Worm (Caenorhabditis elegans): ENCODE data around the gene skat-1.

skat-1 gene

DNA sequence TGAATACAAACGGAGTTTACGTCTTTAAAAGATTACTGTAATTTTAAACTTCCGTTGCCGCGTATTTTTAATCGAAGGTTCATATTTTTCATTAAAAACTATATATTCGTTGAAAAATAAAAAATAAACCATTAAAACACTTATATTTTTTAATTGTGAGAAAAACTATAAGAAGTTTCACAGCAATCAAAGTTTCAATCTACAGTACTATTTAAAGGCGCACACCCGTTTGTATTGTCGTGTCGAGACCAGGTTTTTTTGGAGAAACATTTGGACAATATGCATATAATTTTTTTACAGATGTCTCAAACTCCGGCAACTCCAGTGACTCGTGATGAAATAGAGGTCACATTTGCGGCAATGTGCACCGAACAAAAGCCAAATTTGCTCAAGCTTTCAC lies 22.8 kb downstream of the skat-1 start, which contains the start of gene R08D7.5:
Gene R08D7.5 (plus strand): TSS at position 301 of the 400 bp plus-strand sequence.
- TF ChIP-seq bed-3 (GFP tag; optimal IDR thresholded peaks at IDR 0.05), result no peak
- TF ChIP-seq unc-120 (tag; optimal IDR thresholded peaks at IDR 0.05; ENCODE audit: poor library complexity, severe bottlenecking), result no peak
- TF ChIP-seq unc-39 (tag; optimal IDR thresholded peaks at IDR 0.05), result no peak
- TF ChIP-seq M03D4.4 (tag; optimal IDR thresholded peaks at IDR 0.05), result no peak
- no peak for TF ChIP-seq sem-2 (GFP tag; optimal IDR thresholded peaks at IDR 0.05)
- no peak for TF ChIP-seq tbx-8 (GFP tag; optimal IDR thresholded peaks at IDR 0.05)
- TF ChIP-seq nhr-2 (tag; optimal IDR thresholded peaks at IDR 0.05), result no peak
- no peak for TF ChIP-seq cnd-1 (tag; optimal IDR thresholded peaks at IDR 0.05)
- no peak for TF ChIP-seq hlh-1 (tag; optimal IDR thresholded peaks at IDR 0.05)
- TF ChIP-seq ces-1 (GFP tag; optimal IDR thresholded peaks at IDR 0.05), result no peak

DNA sequence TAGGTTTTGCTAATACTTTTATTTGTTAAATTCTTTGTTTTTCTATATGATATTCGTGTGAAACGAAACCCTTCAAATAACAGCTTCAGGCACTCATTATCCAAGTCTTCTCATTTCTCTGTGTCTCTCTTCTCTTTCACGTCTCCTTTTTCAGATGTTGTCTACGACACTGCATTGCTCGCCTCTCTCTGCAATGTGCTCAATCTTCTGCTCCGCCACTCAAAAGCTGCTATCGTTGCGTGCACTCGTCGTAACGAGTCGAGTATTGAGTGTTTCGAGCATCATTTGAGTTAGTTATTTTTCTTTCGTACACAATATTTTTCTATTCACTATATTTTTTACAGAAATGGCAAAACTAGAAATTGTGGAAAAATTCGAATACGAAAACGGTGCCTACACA lies 23.4 kb downstream of the skat-1 start:
- TF ChIP-seq ces-1 (GFP tag; optimal IDR thresholded peaks at IDR 0.05) (peak; percentile 28), ceh-39 (tag; optimal IDR thresholded peaks at IDR 0.05) (no peak)

DNA sequence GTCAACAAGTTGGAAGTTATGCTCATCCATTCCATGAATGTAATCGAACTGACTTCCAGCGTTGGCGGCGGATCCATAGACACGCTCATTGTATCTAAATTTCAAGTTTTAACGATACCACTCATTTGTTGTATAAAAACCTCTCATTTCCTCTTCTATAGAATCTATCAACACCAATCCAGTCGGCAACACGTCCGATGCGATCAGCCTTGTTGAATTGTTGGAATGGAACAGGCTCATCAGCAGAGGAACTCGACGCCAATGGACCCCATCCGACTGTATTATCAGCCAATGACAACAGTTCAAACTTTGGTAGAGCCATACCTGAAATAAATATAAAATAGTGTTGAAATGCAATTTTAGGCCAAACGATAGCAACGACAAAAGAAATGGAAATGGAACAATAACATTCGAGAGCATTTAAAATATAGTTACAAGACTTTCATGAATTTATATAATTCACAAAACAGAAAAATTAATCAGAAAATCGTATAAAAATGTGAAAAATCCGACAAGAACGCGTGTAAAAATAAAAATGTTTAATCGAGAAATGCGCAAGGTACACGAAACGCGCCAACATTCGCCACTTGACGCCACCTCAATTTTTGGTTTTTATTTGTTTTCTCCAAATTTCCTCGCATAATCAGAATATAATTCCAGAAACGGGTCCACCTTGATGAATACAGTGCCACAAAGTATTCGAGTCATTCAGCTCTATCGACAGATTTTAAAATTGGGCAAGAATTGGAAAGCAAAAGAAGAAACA lies 25.1 kb downstream of the skat-1 start, which contains the start of the genes eif-3.D and R08D7.4:
Gene eif-3.D (minus strand): TSS at position 324 of the 766 bp plus-strand sequence.
Gene R08D7.4 (plus strand): TSS at position 638 of the 766 bp plus-strand sequence.
- no peak for TF ChIP-seq nhr-28 (tag; optimal IDR thresholded peaks at IDR 0.05)
- peak; percentile 49 for TF ChIP-seq pha-4 (tag; optimal IDR thresholded peaks at IDR 0.05)
- peak; percentile 33 for TF ChIP-seq nhr-237 (tag; optimal IDR thresholded peaks at IDR 0.05)
- TF ChIP-seq nhr-12 (tag; optimal IDR thresholded peaks at IDR 0.05), result no peak
- no peak for TF ChIP-seq sem-2 (GFP tag; optimal IDR thresholded peaks at IDR 0.05)
- TF ChIP-seq unc-120 (tag; optimal IDR thresholded peaks at IDR 0.05; ENCODE audit: poor library complexity, severe bottlenecking), result peak; percentile 37
- TF ChIP-seq blmp-1 (tag; optimal IDR thresholded peaks at IDR 0.05), result no peak
- peak; percentile 16 for TF ChIP-seq bed-3 (GFP tag; optimal IDR thresholded peaks at IDR 0.05)
- TF ChIP-seq nhr-2 (tag; optimal IDR thresholded peaks at IDR 0.05), result no peak
- TF ChIP-seq sptf-1 (tag; optimal IDR thresholded peaks at IDR 0.05), result peak; percentile 79
- TF ChIP-seq cnd-1 (tag; optimal IDR thresholded peaks at IDR 0.05), result peak; percentile 9
- TF ChIP-seq lin-13 (tag; optimal IDR thresholded peaks at IDR 0.05), result peak; percentile 31
- peak; percentile 64 for TF ChIP-seq mls-2 (tag; optimal IDR thresholded peaks at IDR 0.05)
- peak; percentile 58 for TF ChIP-seq M03D4.4 (tag; optimal IDR thresholded peaks at IDR 0.05)
- no peak for TF ChIP-seq zip-8 (tag; optimal IDR thresholded peaks at IDR 0.05)
- peak; percentile 46 for TF ChIP-seq ztf-11 (tag; optimal IDR thresholded peaks at IDR 0.05)
- peak; percentile 56 for TF ChIP-seq lsy-2 (tag; optimal IDR thresholded peaks at IDR 0.05)

DNA sequence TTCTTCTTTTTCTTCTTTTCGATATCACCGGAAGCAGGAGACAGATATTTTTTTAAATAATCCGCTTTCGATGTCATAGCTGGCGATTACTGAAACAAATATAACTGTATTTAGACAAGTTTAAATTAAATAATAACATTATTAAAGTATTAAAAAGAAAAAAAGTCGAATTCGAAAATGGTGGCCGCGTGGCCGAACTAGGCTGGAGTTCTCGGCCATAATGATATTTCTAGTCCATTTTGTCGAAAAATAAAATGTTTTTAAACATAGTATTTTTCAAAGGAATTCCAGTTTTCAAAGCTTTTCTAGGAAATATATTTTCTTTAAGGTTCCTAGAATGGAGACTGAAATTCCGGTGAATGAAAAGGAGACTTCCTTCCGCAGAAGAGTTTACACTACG lies 28.9 kb downstream of the skat-1 start, which contains the start of the genes bud-13 and rpap-2:
Gene bud-13 (minus strand): TSS at position 89 of the 400 bp plus-strand sequence.
Gene rpap-2 (plus strand): TSS at position 329 of the 400 bp plus-strand sequence.
- TF ChIP-seq unc-120 (tag; optimal IDR thresholded peaks at IDR 0.05; ENCODE audit: poor library complexity, severe bottlenecking) (no peak), drap-1 (GFP tag; optimal IDR thresholded peaks at IDR 0.05) (no peak), lin-32 (GFP tag; optimal IDR thresholded peaks at IDR 0.05) (no peak), sem-2 (GFP tag; optimal IDR thresholded peaks at IDR 0.05) (no peak), nhr-28 (tag; optimal IDR thresholded peaks at IDR 0.05) (no peak), ztf-11 (tag; optimal IDR thresholded peaks at IDR 0.05) (no peak), sptf-1 (tag; optimal IDR thresholded peaks at IDR 0.05) (no peak), snpc-4 (tag; optimal IDR thresholded peaks at IDR 0.05) (no peak), mab-5 (tag; optimal IDR thresholded peaks at IDR 0.05) (no peak), cnd-1 (tag; optimal IDR thresholded peaks at IDR 0.05) (no peak), unc-39 (tag; optimal IDR thresholded peaks at IDR 0.05) (no peak), elt-3 (tag; optimal IDR thresholded peaks at IDR 0.05) (no peak), blmp-1 (tag; optimal IDR thresholded peaks at IDR 0.05) (no peak), M03D4.4 (tag; optimal IDR thresholded peaks at IDR 0.05) (no peak), mls-2 (tag; optimal IDR thresholded peaks at IDR 0.05) (no peak)

DNA sequence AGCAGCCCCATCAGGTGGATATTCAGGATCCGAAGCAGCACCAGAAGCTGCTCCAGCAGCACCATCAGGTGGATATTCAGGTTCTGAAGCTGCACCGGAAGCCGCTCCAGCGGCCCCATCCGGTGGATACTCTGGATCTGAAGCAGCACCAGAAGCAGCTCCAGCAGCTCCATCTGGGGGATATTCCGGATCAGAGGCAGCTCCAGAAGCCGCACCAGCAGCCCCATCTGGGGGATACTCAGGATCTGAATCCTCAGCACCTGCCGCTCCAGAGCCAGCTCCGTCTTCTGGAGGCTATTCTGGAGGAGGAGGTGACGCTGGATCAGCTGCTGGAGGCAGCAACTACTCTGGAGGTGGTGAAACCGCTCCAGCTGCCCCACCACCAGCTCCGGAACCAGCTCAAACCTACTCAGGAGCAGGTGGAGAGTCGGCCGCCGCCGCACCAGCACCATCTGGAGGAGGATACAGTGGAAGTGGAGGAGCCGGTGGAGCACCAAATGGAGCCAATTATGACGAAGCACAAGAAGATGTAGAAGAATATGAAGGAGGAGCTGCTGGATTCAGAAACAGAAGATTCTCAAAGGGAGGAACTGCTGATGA lies 31.8 kb downstream of the skat-1 start:
- TF ChIP-seq tbx-8 (GFP tag; optimal IDR thresholded peaks at IDR 0.05), result no peak
- TF ChIP-seq ces-1 (GFP tag; optimal IDR thresholded peaks at IDR 0.05), result no peak
- no peak for TF ChIP-seq nhr-12 (tag; optimal IDR thresholded peaks at IDR 0.05)

DNA sequence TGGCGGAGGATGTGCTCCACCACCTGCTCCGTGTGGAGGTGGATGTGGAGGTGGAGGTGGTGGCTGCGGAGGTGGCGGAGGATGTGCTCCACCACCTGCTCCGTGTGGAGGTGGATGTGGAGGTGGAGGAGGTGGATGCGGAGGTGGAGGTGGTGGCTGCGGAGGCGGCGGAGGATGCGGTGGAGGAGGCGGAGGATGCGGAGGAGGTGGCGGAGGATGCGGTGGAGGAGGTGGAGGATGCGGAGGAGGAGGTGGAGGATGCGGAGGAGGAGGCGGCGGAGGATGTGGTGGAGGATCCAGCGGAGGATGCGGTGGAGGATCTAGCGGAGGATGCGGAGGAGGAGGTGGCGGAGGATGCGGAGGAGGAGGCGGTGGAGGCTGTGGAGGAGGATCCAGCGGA lies 34.1 kb downstream of the skat-1 start:
- TF ChIP-seq flh-1 (GFP tag; optimal IDR thresholded peaks at IDR 0.05), result no peak
- peak; percentile 21 for TF ChIP-seq sptf-1 (tag; optimal IDR thresholded peaks at IDR 0.05)
- no peak for TF ChIP-seq ceh-83 (GFP tag; optimal IDR thresholded peaks at IDR 0.05)
- peak; percentile 40 for TF ChIP-seq cnd-1 (tag; optimal IDR thresholded peaks at IDR 0.05)
- no peak for TF ChIP-seq unc-39 (tag; optimal IDR thresholded peaks at IDR 0.05)
- no peak for TF ChIP-seq blmp-1 (tag; optimal IDR thresholded peaks at IDR 0.05)
- TF ChIP-seq sem-2 (GFP tag; optimal IDR thresholded peaks at IDR 0.05), result no peak
- TF ChIP-seq nhr-237 (tag; optimal IDR thresholded peaks at IDR 0.05), result no peak
- no peak for TF ChIP-seq elt-3 (tag; optimal IDR thresholded peaks at IDR 0.05)
